Worm (Caenorhabditis elegans) whole organism, L3 larva: ENCODE data around the gene T01C1.4.

Source experiments
- ceh-82 ChIP-seq: fragments of 150-350 bp; optimal IDR thresholded peaks from 2 replicates; lab custom pipeline; 2014; ENCODE audit warnings: missing biosample characterization, missing genetic modification characterization
- daf-12 ChIP-seq: fragments of 150-350 bp; optimal IDR thresholded peaks from 2 replicates; lab custom pipeline; 2014; ENCODE audit warnings: missing biosample characterization, missing genetic modification reagents, missing genetic modification characterization
- fos-1 ChIP-seq: fragments of 150-350 bp; optimal IDR thresholded peaks from 2 replicates; lab custom pipeline; 2014; ENCODE audit warnings: missing biosample characterization, missing genetic modification characterization
- jun-1 ChIP-seq: fragments of 150-350 bp; optimal IDR thresholded peaks from 2 replicates; lab custom pipeline; 2014; ENCODE audit warnings: missing biosample characterization, missing genetic modification reagents, missing genetic modification characterization
- lin-39 ChIP-seq: fragments of 150-350 bp; optimal IDR thresholded peaks from 2 replicates; lab custom pipeline; 2018; ENCODE audit warnings: missing biosample characterization, missing genetic modification reagents, missing genetic modification characterization
- nhr-23 ChIP-seq: fragments of 150-350 bp; optimal IDR thresholded peaks from 2 replicates; lab custom pipeline; 2014; ENCODE audit warnings: missing biosample characterization, missing genetic modification reagents, missing genetic modification characterization
- nhr-28 ChIP-seq: fragments of 150-350 bp; optimal IDR thresholded peaks from 2 replicates; lab custom pipeline; 2014; ENCODE audit warnings: missing biosample characterization, missing genetic modification characterization
- nhr-77 ChIP-seq: fragments of 150-350 bp; optimal IDR thresholded peaks from 2 replicates; lab custom pipeline; 2014; ENCODE audit warnings: missing biosample characterization, missing genetic modification characterization
- unc-39 ChIP-seq: sonication (generic microtip); optimal IDR thresholded peaks from 4 replicates; lab custom pipeline; 2017; ENCODE audit warnings: missing biosample characterization, missing genetic modification characterization
- unc-62 ChIP-seq: fragments of 150-350 bp; sonication (generic microtip); optimal IDR thresholded peaks from 4 replicates; lab custom pipeline; 2014; ENCODE audit warnings: missing biosample characterization, missing genetic modification reagents, missing genetic modification characterization
- ztf-11 ChIP-seq: fragments of 150-350 bp; optimal IDR thresholded peaks from 2 replicates; lab custom pipeline; 2014; ENCODE audit warnings: missing biosample characterization, missing genetic modification characterization

DNA sequence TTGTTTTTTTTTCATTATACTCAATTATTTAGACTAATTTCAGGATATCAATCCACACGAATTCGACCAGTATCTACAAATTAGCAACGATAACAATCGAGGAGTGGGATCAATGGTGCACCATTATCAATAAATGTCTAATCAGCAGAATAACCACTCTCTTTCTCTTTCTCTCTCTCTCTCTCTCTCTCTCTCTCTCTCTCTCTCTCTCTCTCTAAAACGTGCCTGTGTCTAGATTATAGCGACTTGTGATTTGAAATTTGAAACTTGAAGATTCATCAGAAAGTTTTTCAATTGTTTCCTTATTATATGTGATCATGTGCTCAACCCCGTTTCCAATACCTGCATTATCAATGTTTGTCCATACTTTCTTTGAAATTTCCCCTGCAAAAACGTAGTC, 22.7 kb downstream of the T01C1.4 start:
- TF ChIP-seq fos-1 (no peak), jun-1 (tag; lab: Kevin White, UChicago) (no peak), lin-39 (tag; lab: Kevin White, UChicago) (no peak), daf-12 (tag; lab: Kevin White, UChicago) (no peak), nhr-23 (tag; lab: Kevin White, UChicago) (no peak), unc-62 (no peak), ztf-11 (tag; lab: Kevin White, UChicago) (no peak), nhr-77 (tag; lab: Kevin White, UChicago) (no peak), unc-39 (tag; lab: Kevin White, UChicago) (no peak), nhr-28 (tag; lab: Kevin White, UChicago) (no peak), ceh-82 (tag; lab: Kevin White, UChicago) (no peak)
